Worm (Caenorhabditis elegans): ENCODE data around the gene copd-1.

Gene copd-1

ce11 chrIII:6647568-6647967, 22.8 kb upstream of the copd-1 start:
- TF ChIP-seq elt-4 (tag; optimal IDR thresholded peaks at IDR 0.05) (no peak), unc-42 (tag; optimal IDR thresholded peaks at IDR 0.05) (peak; percentile 50)

ce11 chrIII:6646898-6647297, 22.1 kb upstream of the copd-1 start:
- peak; percentile 91 for TF ChIP-seq unc-42 (tag; optimal IDR thresholded peaks at IDR 0.05)
- no peak for TF ChIP-seq pha-2 (tag; optimal IDR thresholded peaks at IDR 0.05)

ce11 chrIII:6645305-6645704, 20.5 kb upstream of the copd-1 start:
- TF ChIP-seq unc-42 (tag; optimal IDR thresholded peaks at IDR 0.05): peak; percentile 63
- no peak for TF ChIP-seq ceh-6 (GFP tag; optimal IDR thresholded peaks at IDR 0.05)

ce11 chrIII:6639028-6639427, 14.3 kb upstream of the copd-1 start:
- TF ChIP-seq nhr-232 (tag; optimal IDR thresholded peaks at IDR 0.05) (no peak), pha-2 (tag; optimal IDR thresholded peaks at IDR 0.05) (no peak), ceh-24 (tag; optimal IDR thresholded peaks at IDR 0.05) (no peak), hlh-6 (tag; optimal IDR thresholded peaks at IDR 0.05) (no peak)

- TF ChIP-seq pax-1 (tag; optimal IDR thresholded peaks at IDR 0.05): no peak
- TF ChIP-seq syd-9 (tag; optimal IDR thresholded peaks at IDR 0.05): no peak
- TF ChIP-seq pha-2 (tag; optimal IDR thresholded peaks at IDR 0.05): no peak
- no peak for TF ChIP-seq hlh-13 (GFP tag; optimal IDR thresholded peaks at IDR 0.05)
- TF ChIP-seq hlh-8 (tag; optimal IDR thresholded peaks at IDR 0.05): no peak
- no peak for TF ChIP-seq eyg-1 (tag; optimal IDR thresholded peaks at IDR 0.05)
- no peak for TF ChIP-seq ama-1 (optimal IDR thresholded peaks at IDR 0.05)
- TF ChIP-seq ceh-19 (GFP tag; optimal IDR thresholded peaks at IDR 0.05): no peak
- TF ChIP-seq elt-4 (tag; optimal IDR thresholded peaks at IDR 0.05): no peak
- TF ChIP-seq elt-2 (tag; optimal IDR thresholded peaks at IDR 0.05): peak; percentile 12
- TF ChIP-seq fax-1 (tag; optimal IDR thresholded peaks at IDR 0.05): no peak
- TF ChIP-seq lim-6 (tag; optimal IDR thresholded peaks at IDR 0.05): no peak
- no peak for TF ChIP-seq unc-55 (GFP tag; optimal IDR thresholded peaks at IDR 0.05)
- no peak for TF ChIP-seq gmeb-2 (tag; optimal IDR thresholded peaks at IDR 0.05)
- no peak for TF ChIP-seq ceh-22 (tag; optimal IDR thresholded peaks at IDR 0.05)
- no peak for TF ChIP-seq sox-2 (GFP tag; IDR thresholded peaks at IDR 0.05)
- no peak for TF ChIP-seq dmd-4 (tag; optimal IDR thresholded peaks at IDR 0.05; ENCODE audit: borderline replicate concordance)
- no peak for TF ChIP-seq fkh-10 (GFP tag; optimal IDR thresholded peaks at IDR 0.05)
- TF ChIP-seq hlh-15 (tag; optimal IDR thresholded peaks at IDR 0.05): no peak
- TF ChIP-seq pqm-1 (tag; optimal IDR thresholded peaks at IDR 0.05): no peak
- no peak for TF ChIP-seq rnt-1 (tag; optimal IDR thresholded peaks at IDR 0.05)
- TF ChIP-seq tbx-2 (tag; optimal IDR thresholded peaks at IDR 0.05): peak; percentile 60
- no peak for TF ChIP-seq fkh-6 (tag; optimal IDR thresholded peaks at IDR 0.05)
- no peak for TF ChIP-seq nhr-232 (tag; optimal IDR thresholded peaks at IDR 0.05)
- no peak for TF ChIP-seq lin-11 (tag; optimal IDR thresholded peaks at IDR 0.05)
- TF ChIP-seq tbx-7 (tag; optimal IDR thresholded peaks at IDR 0.05): no peak
- peak; percentile 52 for TF ChIP-seq C08G9.2 (tag; optimal IDR thresholded peaks at IDR 0.05)
- no peak for TF ChIP-seq sox-4 (tag; optimal IDR thresholded peaks at IDR 0.05)
- TF ChIP-seq ceh-45 (GFP tag; IDR thresholded peaks at IDR 0.05): no peak
- no peak for TF ChIP-seq ceh-14 (tag; optimal IDR thresholded peaks at IDR 0.05)
- TF ChIP-seq npax-4 (tag; optimal IDR thresholded peaks at IDR 0.05): no peak
- no peak for TF ChIP-seq che-1 (tag; optimal IDR thresholded peaks at IDR 0.05)
- peak; percentile 22 for TF ChIP-seq ceh-34 (tag; optimal IDR thresholded peaks at IDR 0.05)
- no peak for TF ChIP-seq sdc-2 (tag; optimal IDR thresholded peaks at IDR 0.05)
- peak; percentile 73 for TF ChIP-seq ceh-31 (tag; optimal IDR thresholded peaks at IDR 0.05)
- TF ChIP-seq ceh-2 (tag; optimal IDR thresholded peaks at IDR 0.05): peak; percentile 50
- TF ChIP-seq hlh-30 (tag; optimal IDR thresholded peaks at IDR 0.05; ENCODE audit: insufficient read depth): no peak
- TF ChIP-seq pha-4 (tag; optimal IDR thresholded peaks at IDR 0.05): no peak
- TF ChIP-seq ceh-24 (tag; optimal IDR thresholded peaks at IDR 0.05): no peak
- TF ChIP-seq hlh-6 (tag; optimal IDR thresholded peaks at IDR 0.05): no peak
- no peak for TF ChIP-seq unc-3 (GFP tag; conservative IDR thresholded peaks at IDR 0.05)
- TF ChIP-seq unc-3 (tag; optimal IDR thresholded peaks at IDR 0.05): no peak
- no peak for TF ChIP-seq Y22D7AL.16 (tag; optimal IDR thresholded peaks at IDR 0.05)
- no peak for TF ChIP-seq ref-2 (tag; optimal IDR thresholded peaks at IDR 0.05)
These were observed 545 bp upstream of the copd-1 start for ce11 chrIII:6625317-6625716.
